Fruit fly (Drosophila melanogaster) whole organism, wandering third instar larva: ENCODE measurements around the gene Pgm1.

Experiments
- Abd-B ChIP-seq: fragments of >200 bp; optimal IDR thresholded peaks from 2 replicates; lab custom pipeline; 2017; ENCODE audit warnings: missing biosample characterization, missing genetic modification characterization
- CG32264 ChIP-seq: fragments of 200-800 bp; sonication (Bioruptor generic); optimal IDR thresholded peaks from 2 replicates; lab custom pipeline; 2016; ENCODE audit warnings: missing biosample characterization, missing genetic modification characterization
- CG9705 ChIP-seq: fragments of 200-800 bp; sonication (Bioruptor generic); optimal IDR thresholded peaks from 2 replicates; lab custom pipeline; 2018; ENCODE audit warnings: missing biosample characterization, mild to moderate bottlenecking, missing genetic modification characterization
- CrebA ChIP-seq: fragments of 200-800 bp; sonication (Bioruptor generic); optimal IDR thresholded peaks from 2 replicates; lab custom pipeline; 2016; ENCODE audit warnings: missing biosample characterization, mild to moderate bottlenecking, missing genetic modification characterization, borderline replicate concordance
- Dfd ChIP-seq: fragments of >200 bp; optimal IDR thresholded peaks from 2 replicates; lab custom pipeline; 2017; ENCODE audit warnings: missing biosample characterization, missing genetic modification characterization
- Dif ChIP-seq: fragments of 200-275, 200-300 bp; sonication (Bioruptor generic); optimal IDR thresholded peaks from 2 replicates; lab custom pipeline; 2018; ENCODE audit warnings: missing biosample characterization, missing genetic modification characterization; ENCODE audit not compliant: partially characterized antibody
- HLH106 ChIP-seq: fragments of 200-800 bp; optimal IDR thresholded peaks from 3 replicates; lab custom pipeline; 2019; ENCODE audit warnings: missing biosample characterization, mild to moderate bottlenecking, missing genetic modification characterization, moderate library complexity
- Hnf4 ChIP-seq: fragments of 200-800 bp; sonication (Bioruptor generic); optimal IDR thresholded peaks from 2 replicates; lab custom pipeline; 2016; ENCODE audit warnings: missing biosample characterization, mild to moderate bottlenecking, missing genetic modification characterization
- Hr78 ChIP-seq: fragments of >200 bp; optimal IDR thresholded peaks from 2 replicates; lab custom pipeline; 2017; ENCODE audit warnings: missing biosample characterization, missing genetic modification characterization
- Hr83 ChIP-seq: fragments of 200-300 bp; sonication (Bioruptor generic); optimal IDR thresholded peaks from 2 replicates; lab custom pipeline; 2016; ENCODE audit warnings: missing biosample characterization, mild to moderate bottlenecking, missing genetic modification characterization, moderate library complexity; ENCODE audit not compliant: poor library complexity, severe bottlenecking
- Myc ChIP-seq: fragments of >200 bp; optimal IDR thresholded peaks from 2 replicates; lab custom pipeline; 2017
- OdsH ChIP-seq: fragments of 200-800 bp; sonication (Bioruptor generic); optimal IDR thresholded peaks from 2 replicates; lab custom pipeline; 2016; ENCODE audit warnings: missing biosample characterization, mild to moderate bottlenecking, missing genetic modification characterization
- Rel ChIP-seq, 2 experiments: fragments of 200-800 bp; sonication (Bioruptor generic) in 1 of 2; optimal IDR thresholded peaks; 2 replicates in 1 of 2; 3 replicates in 1 of 2; lab custom pipeline; 2016 to 2019; ENCODE audit warnings: mild to moderate bottlenecking in 2 of 2, missing biosample characterization in 2 of 2, missing genetic modification characterization in 2 of 2, moderate library complexity in 1 of 2
- Sp1 ChIP-seq: fragments of 200-800 bp; sonication (Bioruptor generic); optimal IDR thresholded peaks from 3 replicates; lab custom pipeline; 2019; ENCODE audit warnings: missing biosample characterization, mild to moderate bottlenecking, missing genetic modification characterization, moderate library complexity
- Vsx2 ChIP-seq: fragments of 200-300, 225-300 bp; sonication (Bioruptor generic); optimal IDR thresholded peaks from 2 replicates; lab custom pipeline; 2018; ENCODE audit warnings: missing biosample characterization, missing genetic modification characterization; ENCODE audit not compliant: partially characterized antibody
- br ChIP-seq: fragments of 200-800 bp; sonication (Bioruptor generic); optimal IDR thresholded peaks from 2 replicates; lab custom pipeline; 2016; ENCODE audit warnings: missing biosample characterization, missing genetic modification characterization
- brk ChIP-seq: fragments of 200-800 bp; sonication (Bioruptor generic); optimal IDR thresholded peaks from 2 replicates; lab custom pipeline; 2016; ENCODE audit warnings: missing biosample characterization, mild to moderate bottlenecking, missing genetic modification characterization
- dl ChIP-seq, 2 experiments: fragments of 175-275, 200-275 bp in 1 of 2; fragments of 200-275 bp in 1 of 2; sonication (Bioruptor generic); optimal IDR thresholded peaks; lab custom pipeline; 2018; ENCODE audit warnings: mild to moderate bottlenecking in 2 of 2, missing biosample characterization in 2 of 2, missing genetic modification characterization in 2 of 2, moderate library complexity in 2 of 2; ENCODE audit not compliant: partially characterized antibody in 2 of 2, insufficient read depth in 1 of 2
- dmrt93B ChIP-seq: fragments of 200-800 bp; sonication (Bioruptor generic); optimal IDR thresholded peaks from 2 replicates; lab custom pipeline; 2018; ENCODE audit warnings: missing biosample characterization, mild to moderate bottlenecking, missing genetic modification characterization
- dsf ChIP-seq: sonication (Bioruptor generic); optimal IDR thresholded peaks from 2 replicates; lab custom pipeline; 2016; ENCODE audit warnings: missing biosample characterization, missing genetic modification characterization, borderline replicate concordance
- ey ChIP-seq: fragments of 200-800 bp; sonication (Bioruptor generic); optimal IDR thresholded peaks from 2 replicates; lab custom pipeline; 2016; ENCODE audit warnings: missing biosample characterization, missing genetic modification characterization
- foxo ChIP-seq, 2 experiments: fragments of 200-800 bp; sonication (Bioruptor generic); optimal IDR thresholded peaks; 2 replicates in 1 of 2; 3 replicates in 1 of 2; lab custom pipeline; 2016 to 2017; ENCODE audit warnings: missing biosample characterization in 2 of 2, missing genetic modification characterization in 2 of 2
- fru ChIP-seq: fragments of 200-800 bp; sonication (Bioruptor generic); optimal IDR thresholded peaks from 3 replicates; lab custom pipeline; 2016; ENCODE audit warnings: missing biosample characterization, mild to moderate bottlenecking, missing genetic modification characterization
- h ChIP-seq: fragments of 200-800 bp; sonication (Bioruptor generic); optimal IDR thresholded peaks from 3 replicates; lab custom pipeline; 2016; ENCODE audit warnings: missing biosample characterization, mild to moderate bottlenecking, missing genetic modification characterization
- pan ChIP-seq: fragments of >200 bp; optimal IDR thresholded peaks from 2 replicates; lab custom pipeline; 2017
- psq ChIP-seq: fragments of 200-800 bp; sonication (Bioruptor generic); optimal IDR thresholded peaks from 3 replicates; lab custom pipeline; 2017; ENCODE audit warnings: missing biosample characterization, mild to moderate bottlenecking, missing genetic modification characterization, moderate library complexity
- rgr ChIP-seq: fragments of 200-800 bp; sonication (Bioruptor generic); optimal IDR thresholded peaks from 3 replicates; lab custom pipeline; 2016; ENCODE audit warnings: missing biosample characterization, mild to moderate bottlenecking, missing genetic modification characterization
- sage ChIP-seq: fragments of 200-800 bp; sonication (Bioruptor generic); optimal IDR thresholded peaks from 2 replicates; lab custom pipeline; 2016; ENCODE audit warnings: missing biosample characterization, mild to moderate bottlenecking, missing genetic modification characterization
- sv ChIP-seq: fragments of 200-800 bp; sonication (Bioruptor generic); optimal IDR thresholded peaks from 3 replicates; lab custom pipeline; 2016; ENCODE audit warnings: missing biosample characterization, missing genetic modification characterization
- tai ChIP-seq: sonication (Bioruptor generic); optimal IDR thresholded peaks from 2 replicates; lab custom pipeline; 2016; ENCODE audit warnings: missing biosample characterization, missing genetic modification characterization
- woc ChIP-seq: sonication (Bioruptor generic); optimal IDR thresholded peaks from 2 replicates; lab custom pipeline; 2016; ENCODE audit warnings: missing biosample characterization, mild to moderate bottlenecking, missing genetic modification characterization

The Pgm1 gene

dm6 chr3L:16164150-16165039, 36.1 kb upstream of the Pgm1 start, which contains the start of gene CG5151:
CG5151 (minus strand) TSS chr3L:16164701.
- TF ChIP-seq fru (peak; percentile 14), foxo (GFP tag; optimal IDR thresholded peaks at IDR 0.05; lab: Kevin White, UChicago) (peak in 1 of 2 experiments; percentile 38), Hr83 (peak; percentile 45), Abd-B (no peak), br (GFP tag; lab: Kevin White, UChicago) (peak; percentile 28), CrebA (GFP tag; lab: Kevin White, UChicago) (peak; percentile 56), Rel (GFP tag; optimal IDR thresholded peaks at IDR 0.05; lab: Kevin White, UChicago) (no peak), Rel (tag; optimal IDR thresholded peaks at IDR 0.05; lab: Kevin White, UChicago) (peak; percentile 68), HLH106 (tag; lab: Kevin White, UChicago) (peak; percentile 8), sv (GFP tag; lab: Kevin White, UChicago) (no peak), Sp1 (GFP tag; lab: Kevin White, UChicago) (peak; percentile 65), Dif (peak; percentile 88), Hr78 (GFP tag; lab: Kevin White, UChicago) (no peak), h (peak; percentile 56), dmrt93B (GFP tag; lab: Kevin White, UChicago) (no peak), Dfd (GFP tag; lab: Kevin White, UChicago) (no peak), woc (GFP tag; lab: Kevin White, UChicago) (peak; percentile 2), rgr (GFP tag; lab: Kevin White, UChicago) (peak; percentile 28), psq (peak; percentile 26), dl (GFP tag; optimal IDR thresholded peaks at IDR 0.05; lab: Kevin White, UChicago; ENCODE audit: insufficient read depth in 1 of 2, partially characterized antibody in 2 of 2) (peak; percentile 73 to 82), Hnf4 (no peak), Vsx2 (GFP tag; lab: Kevin White, UChicago) (peak; percentile 86), brk (GFP tag; lab: Kevin White, UChicago) (peak; percentile 23), sage (peak; percentile 68), dsf (GFP tag; lab: Kevin White, UChicago) (no peak), CG32264 (GFP tag; lab: Kevin White, UChicago) (no peak)

- TF ChIP-seq OdsH (GFP tag; lab: Kevin White, UChicago) (no peak), CG32264 (GFP tag; lab: Kevin White, UChicago) (no peak), tai (GFP tag; lab: Kevin White, UChicago) (peak; percentile 8), Dfd (GFP tag; lab: Kevin White, UChicago) (no peak), HLH106 (tag; lab: Kevin White, UChicago) (peak; percentile 22), CrebA (GFP tag; lab: Kevin White, UChicago) (no peak), pan (no peak), ey (GFP tag; lab: Kevin White, UChicago) (peak; percentile 31), CG9705 (GFP tag; lab: Kevin White, UChicago) (no peak), sage (no peak), foxo (GFP tag; optimal IDR thresholded peaks at IDR 0.05; lab: Kevin White, UChicago) (peak in 1 of 2 experiments; percentile 47), Hr78 (GFP tag; lab: Kevin White, UChicago) (no peak), dsf (GFP tag; lab: Kevin White, UChicago) (no peak), Hnf4 (peak; percentile 23), psq (no peak), woc (GFP tag; lab: Kevin White, UChicago) (no peak), dmrt93B (GFP tag; lab: Kevin White, UChicago) (no peak), h (peak; percentile 13), fru (peak; percentile 33), brk (GFP tag; lab: Kevin White, UChicago) (no peak), rgr (GFP tag; lab: Kevin White, UChicago) (no peak), Vsx2 (GFP tag; lab: Kevin White, UChicago) (no peak), dl (GFP tag; optimal IDR thresholded peaks at IDR 0.05; lab: Kevin White, UChicago; ENCODE audit: insufficient read depth in 1 of 2, partially characterized antibody in 2 of 2) (no peak), Rel (GFP tag; optimal IDR thresholded peaks at IDR 0.05; lab: Kevin White, UChicago) (no peak), Rel (tag; optimal IDR thresholded peaks at IDR 0.05; lab: Kevin White, UChicago) (no peak), Myc (lab: Kevin White, UChicago) (no peak), Hr83 (no peak)
Observed at dm6 chr3L:16161847-16162556, 33.7 kb upstream of the Pgm1 start.
